Worm (Caenorhabditis elegans): ENCODE results near the gene str-114.

The str-114 gene

ce11 chrV:3649473-3649872 lies at the start of gene str-114:
str-114 (plus strand) TSS chrV:3649773.
- TF ChIP-seq egl-13 (tag; optimal IDR thresholded peaks at IDR 0.05) (no peak), nhr-71 (tag; optimal IDR thresholded peaks at IDR 0.05) (no peak), zag-1 (tag; optimal IDR thresholded peaks at IDR 0.05) (no peak), nhr-20 (tag; optimal IDR thresholded peaks at IDR 0.05) (no peak), ets-5 (GFP tag; IDR thresholded peaks at IDR 0.05) (no peak), hpl-2 (GFP tag; optimal IDR thresholded peaks at IDR 0.05) (no peak), fkh-10 (GFP tag; optimal IDR thresholded peaks at IDR 0.05) (no peak), nhr-84 (tag; optimal IDR thresholded peaks at IDR 0.05) (no peak), fkh-4 (tag; optimal IDR thresholded peaks at IDR 0.05; ENCODE audit: borderline replicate concordance) (no peak)

ce11 chrV:3600570-3600969 lies 49.0 kb upstream of the str-114 start, which contains the start of gene T22F3.7:
T22F3.7 (minus strand) TSS chrV:3600670.
- TF ChIP-seq nhr-77 (tag; optimal IDR thresholded peaks at IDR 0.05) = no peak
- TF ChIP-seq mdl-1 (tag; optimal IDR thresholded peaks at IDR 0.05) = no peak
- no peak for TF ChIP-seq mep-1 (tag; optimal IDR thresholded peaks at IDR 0.05)
- TF ChIP-seq mef-2 (tag; optimal IDR thresholded peaks at IDR 0.05) = no peak
- TF ChIP-seq vab-15 (tag; optimal IDR thresholded peaks at IDR 0.05) = no peak
- no peak for TF ChIP-seq egl-13 (tag; optimal IDR thresholded peaks at IDR 0.05)
- TF ChIP-seq ceh-82 (tag; optimal IDR thresholded peaks at IDR 0.05) = no peak
- no peak for TF ChIP-seq unc-62 (GFP tag; optimal IDR thresholded peaks at IDR 0.05)

DNA sequence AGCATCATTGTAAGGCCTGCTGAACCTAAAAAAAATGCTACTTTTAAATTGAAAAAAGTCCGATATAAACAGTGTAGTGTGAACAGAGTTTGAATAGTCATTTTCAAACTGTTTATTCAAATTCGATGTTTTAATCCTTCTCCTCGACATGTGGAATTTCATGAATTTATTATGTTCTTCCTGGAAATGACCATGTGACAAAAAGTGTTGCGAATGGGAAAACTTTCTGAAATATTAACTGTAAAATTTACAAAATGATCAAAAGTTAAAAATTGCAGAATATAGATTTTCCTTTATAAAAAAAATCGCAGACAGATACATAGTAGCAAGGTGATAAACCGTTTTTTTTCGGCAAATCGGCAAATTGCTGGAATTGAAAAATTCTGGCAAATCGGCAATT lies 44.2 kb upstream of the str-114 start, which contains the start of gene T22F3.8:
Gene T22F3.8 (minus strand): TSS at position 101 of the 400 bp plus-strand sequence.
- TF ChIP-seq ceh-8 (GFP tag; optimal IDR thresholded peaks at IDR 0.05) (no peak), ceh-82 (tag; optimal IDR thresholded peaks at IDR 0.05) (no peak), ztf-11 (tag; optimal IDR thresholded peaks at IDR 0.05) (no peak), mab-9 (GFP tag; IDR thresholded peaks at IDR 0.05) (no peak), unc-62 (GFP tag; optimal IDR thresholded peaks at IDR 0.05) (no peak), lin-14 (GFP tag; optimal IDR thresholded peaks at IDR 0.05) (no peak), fkh-4 (tag; optimal IDR thresholded peaks at IDR 0.05; ENCODE audit: borderline replicate concordance) (no peak), nhr-20 (tag; optimal IDR thresholded peaks at IDR 0.05) (no peak), sptf-1 (tag; optimal IDR thresholded peaks at IDR 0.05) (no peak), mep-1 (tag; optimal IDR thresholded peaks at IDR 0.05) (no peak), dpl-1 (GFP tag; optimal IDR thresholded peaks at IDR 0.05) (no peak)

DNA sequence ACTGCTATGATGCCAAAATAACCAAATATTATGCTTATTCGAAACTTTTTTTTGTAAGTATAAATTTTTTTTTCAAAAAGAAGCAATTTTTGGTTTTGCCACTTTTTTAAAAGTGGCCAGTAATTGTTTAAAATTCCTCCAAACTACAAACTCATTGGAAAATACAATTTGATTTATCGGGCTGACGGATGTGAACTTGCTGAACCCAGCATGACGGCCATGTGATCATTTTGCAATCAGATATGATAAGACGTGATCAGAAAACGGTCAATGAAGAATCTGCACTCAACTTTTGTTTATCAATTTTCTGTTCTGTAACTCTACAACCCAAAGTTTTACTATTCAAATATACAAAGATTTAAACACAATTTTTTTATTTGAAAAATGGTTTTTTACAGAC lies 43.2 kb upstream of the str-114 start:
- peak in 1 of 2 experiments; percentile 25 for TF ChIP-seq lin-35 (GFP tag; optimal IDR thresholded peaks at IDR 0.05)
- peak; percentile 68 for TF ChIP-seq blmp-1 (tag; optimal IDR thresholded peaks at IDR 0.05)
- peak in 1 of 2 experiments; percentile 11 for TF ChIP-seq lsy-2 (tag; optimal IDR thresholded peaks at IDR 0.05)
- TF ChIP-seq egl-13 (tag; optimal IDR thresholded peaks at IDR 0.05) = no peak
- peak; percentile 2 for TF ChIP-seq nhr-90 (tag; optimal IDR thresholded peaks at IDR 0.05; ENCODE audit: poor library complexity)
- TF ChIP-seq dpl-1 (GFP tag; optimal IDR thresholded peaks at IDR 0.05) = no peak
- TF ChIP-seq unc-130 (tag; optimal IDR thresholded peaks at IDR 0.05) = peak; percentile 39
- TF ChIP-seq swsn-7 (tag; optimal IDR thresholded peaks at IDR 0.05) = no peak
- TF ChIP-seq C34B4.2 (tag; optimal IDR thresholded peaks at IDR 0.05) = no peak
- TF ChIP-seq ceh-90 (tag; optimal IDR thresholded peaks at IDR 0.05) = no peak
- TF ChIP-seq vab-15 (tag; optimal IDR thresholded peaks at IDR 0.05) = no peak
- no peak for TF ChIP-seq nhr-237 (tag; optimal IDR thresholded peaks at IDR 0.05)
- TF ChIP-seq ztf-4 (tag; optimal IDR thresholded peaks at IDR 0.05) = no peak
- no peak for TF ChIP-seq fkh-10 (GFP tag; optimal IDR thresholded peaks at IDR 0.05)
- TF ChIP-seq alr-1 (tag; optimal IDR thresholded peaks at IDR 0.05; ENCODE audit: borderline replicate concordance) = no peak
- TF ChIP-seq elt-2 (tag; optimal IDR thresholded peaks at IDR 0.05) = no peak
- no peak for TF ChIP-seq mab-9 (GFP tag; IDR thresholded peaks at IDR 0.05)
- TF ChIP-seq nhr-20 (tag; optimal IDR thresholded peaks at IDR 0.05) = peak; percentile 67
- peak; percentile 21 for TF ChIP-seq nhr-85 (tag)
- TF ChIP-seq skn-1 (tag; optimal IDR thresholded peaks at IDR 0.05) = no peak
- peak in 3 of 6 experiments; percentile 49 to 94 (median 67) for TF ChIP-seq elt-3 (tag; optimal IDR thresholded peaks at IDR 0.05)
- TF ChIP-seq grh-1 (GFP tag; IDR thresholded peaks at IDR 0.05) = no peak
- TF ChIP-seq Y116A8C.19 (tag; optimal IDR thresholded peaks at IDR 0.05; ENCODE audit: borderline replicate concordance) = no peak
- TF ChIP-seq zip-4 (GFP tag; optimal IDR thresholded peaks at IDR 0.05) = no peak
- TF ChIP-seq mdl-1 (tag; optimal IDR thresholded peaks at IDR 0.05) = peak in 1 of 2 experiments; percentile 52
- TF ChIP-seq unc-62 (GFP tag; optimal IDR thresholded peaks at IDR 0.05) = no peak
- peak; percentile 40 for TF ChIP-seq nhr-19 (GFP tag; conservative IDR thresholded peaks at IDR 0.05)
- TF ChIP-seq ama-1 (optimal IDR thresholded peaks at IDR 0.05) = no peak
